Fruit fly (Drosophila melanogaster): ENCODE measurements around the gene AMPdeam.

The AMPdeam gene

DNA sequence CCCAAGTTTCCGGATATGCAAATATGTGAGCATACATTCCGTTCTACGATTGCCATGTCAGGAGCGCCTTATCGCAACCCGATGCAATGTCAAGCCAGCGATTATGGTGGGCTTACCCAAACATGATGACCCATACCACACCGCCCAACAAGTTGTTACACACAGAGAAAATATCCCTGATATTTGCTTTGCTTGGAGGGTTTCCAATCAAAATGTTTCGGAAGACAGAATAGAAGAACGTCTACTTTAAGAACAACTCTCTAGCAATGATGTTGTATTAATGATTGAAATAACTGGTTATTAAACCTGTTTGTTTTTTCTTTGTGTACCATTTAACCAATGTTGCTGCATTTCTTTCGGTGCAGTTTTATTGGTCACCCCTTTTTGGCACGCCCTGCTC, 45.0 kb downstream of the AMPdeam start (continued):
- peak; percentile 24 for TF ChIP-seq Hr39 (GFP tag; optimal IDR thresholded peaks at IDR 0.05)
- no peak for TF ChIP-seq CG16779 (tag; optimal IDR thresholded peaks at IDR 0.05)
- TF ChIP-seq Lpt (GFP tag; optimal IDR thresholded peaks at IDR 0.05), result no peak
- no peak for TF ChIP-seq CG9139 (GFP tag; optimal IDR thresholded peaks at IDR 0.05)
- no peak for TF ChIP-seq pdm3 (GFP tag; optimal IDR thresholded peaks at IDR 0.05)
- no peak for TF ChIP-seq CG6854 (GFP tag; optimal IDR thresholded peaks at IDR 0.05)
- TF ChIP-seq dac (GFP tag; optimal IDR thresholded peaks at IDR 0.05), result no peak

DNA sequence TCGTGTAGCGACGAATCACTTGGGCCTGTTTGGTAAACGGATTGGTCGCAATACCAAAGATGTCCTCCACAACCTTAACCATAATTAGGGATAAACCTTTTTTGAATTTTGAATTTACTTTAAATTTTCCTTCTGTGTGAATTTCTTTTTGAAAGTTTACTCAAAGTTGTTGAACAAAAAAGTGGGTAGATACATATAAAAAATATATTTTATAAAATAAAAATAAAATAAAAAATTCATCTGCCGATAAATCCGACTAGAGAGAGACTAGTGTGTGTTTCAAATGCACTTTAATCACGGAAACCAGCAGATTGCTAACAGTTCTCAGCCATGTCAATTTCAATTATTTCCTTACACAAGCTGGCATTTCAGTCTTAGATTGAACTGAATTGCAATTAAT, 48.1 kb downstream of the AMPdeam start, which contains the start of gene CG10996:
Gene CG10996 (minus strand): TSS at position 101 of the 400 bp plus-strand sequence.
- no peak for TF ChIP-seq CG8632 (GFP tag; optimal IDR thresholded peaks at IDR 0.05)
- no peak for TF ChIP-seq net (GFP tag; optimal IDR thresholded peaks at IDR 0.05)
- no peak for TF ChIP-seq Smox (GFP tag; optimal IDR thresholded peaks at IDR 0.05)
- TF ChIP-seq CG15336 (GFP tag; IDR thresholded peaks at IDR 0.05), result no peak

- TF ChIP-seq CG3919 (GFP tag; optimal IDR thresholded peaks at IDR 0.05), result no peak
- peak; percentile 11 for TF ChIP-seq Eip78C (GFP tag)
- no peak for TF ChIP-seq Sox102F (GFP tag; optimal IDR thresholded peaks at IDR 0.05)
- no peak for TF ChIP-seq CG11294 (GFP tag; IDR thresholded peaks at IDR 0.05)
- no peak for TF ChIP-seq dac (GFP tag; optimal IDR thresholded peaks at IDR 0.05)
- TF ChIP-seq CG6276 (GFP tag; optimal IDR thresholded peaks at IDR 0.05), result no peak
- no peak for TF ChIP-seq Sox14 (GFP tag; optimal IDR thresholded peaks at IDR 0.05)
- no peak for TF ChIP-seq CG16779 (tag; optimal IDR thresholded peaks at IDR 0.05)
- TF ChIP-seq Smox (GFP tag; optimal IDR thresholded peaks at IDR 0.05), result no peak
- TF ChIP-seq spab (GFP tag; optimal IDR thresholded peaks at IDR 0.05), result no peak
- TF ChIP-seq CG1621 (tag; optimal IDR thresholded peaks at IDR 0.05), result no peak
- TF ChIP-seq eg (GFP tag; IDR thresholded peaks at IDR 0.05), result no peak
- no peak for TF ChIP-seq pdm3 (GFP tag; optimal IDR thresholded peaks at IDR 0.05)
- TF ChIP-seq lz (GFP tag; optimal IDR thresholded peaks at IDR 0.05), result no peak
- TF ChIP-seq svp (GFP tag), result peak; percentile 17
- TF ChIP-seq dsx (GFP tag; optimal IDR thresholded peaks at IDR 0.05; ENCODE audit: poor library complexity, severe bottlenecking), result no peak
- no peak for TF ChIP-seq achi (GFP tag; optimal IDR thresholded peaks at IDR 0.05)
These were observed 53.2 kb downstream of the AMPdeam start for dm6 chrX:13792463-13792862.

DNA sequence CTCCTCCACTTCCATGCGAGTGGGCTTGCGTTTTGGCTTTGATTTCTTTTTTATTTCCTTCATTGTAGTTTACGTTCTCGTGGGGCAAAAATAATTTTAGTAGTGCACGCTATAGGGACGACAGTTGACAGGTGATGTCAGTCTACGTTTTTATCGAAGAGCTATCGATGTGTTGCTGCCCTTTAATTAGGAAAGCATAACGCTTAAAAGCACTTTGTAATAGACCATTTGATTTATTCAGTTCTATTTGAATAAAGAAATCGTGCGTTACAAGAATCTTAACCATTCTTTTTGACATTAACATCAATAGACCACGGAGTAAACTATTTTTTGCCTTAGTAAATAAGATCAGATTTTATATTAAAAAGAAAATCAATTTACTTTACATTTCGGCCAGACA, 54.7 kb downstream of the AMPdeam start, which contains the start of gene CG10993:
Gene CG10993 (minus strand): TSS at position 101 of the 400 bp plus-strand sequence.
- TF ChIP-seq net (GFP tag; optimal IDR thresholded peaks at IDR 0.05) (no peak), Hr4 (GFP tag; optimal IDR thresholded peaks at IDR 0.05) (no peak), fd85E (GFP tag; optimal IDR thresholded peaks at IDR 0.05) (no peak), CG11294 (GFP tag; IDR thresholded peaks at IDR 0.05) (no peak), CG6276 (GFP tag; optimal IDR thresholded peaks at IDR 0.05) (no peak), CG3919 (GFP tag; optimal IDR thresholded peaks at IDR 0.05) (no peak), cyc (GFP tag; optimal IDR thresholded peaks at IDR 0.05) (no peak), Smox (GFP tag; optimal IDR thresholded peaks at IDR 0.05) (no peak), Met (GFP tag; optimal IDR thresholded peaks at IDR 0.05) (no peak)

DNA sequence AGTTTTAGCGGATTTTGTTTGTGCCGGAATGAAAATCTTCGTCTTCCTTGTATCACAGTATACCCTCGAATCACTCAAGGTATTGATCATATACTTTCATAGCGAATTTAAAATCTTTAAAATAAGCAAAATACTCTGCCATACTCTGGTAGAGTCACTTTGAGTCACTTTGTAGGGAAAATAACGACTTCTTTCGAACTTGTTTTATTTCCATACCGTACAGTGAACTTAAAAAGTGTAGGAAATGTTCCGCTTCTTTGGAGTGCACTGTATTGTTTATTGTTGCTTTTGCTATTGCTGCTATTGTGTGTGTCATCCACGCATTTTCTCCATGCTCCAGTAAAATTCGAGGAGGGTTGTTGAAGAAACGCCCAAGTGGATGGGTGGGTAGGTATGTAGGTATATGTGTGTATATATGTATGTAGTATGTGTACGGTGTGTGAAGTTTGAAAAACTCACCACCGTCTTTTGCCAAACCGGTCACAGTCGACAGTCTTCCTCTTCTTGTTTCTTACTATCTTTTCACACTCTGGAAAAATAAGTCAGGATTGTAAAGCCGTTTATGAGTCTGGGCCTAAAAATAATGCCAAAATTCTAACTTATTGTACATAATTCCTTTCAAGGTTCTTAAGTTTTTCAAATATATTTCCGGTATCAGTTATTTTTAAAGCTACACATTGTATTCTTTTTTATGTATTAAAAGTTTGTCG, 56.5 kb downstream of the AMPdeam start:
- TF ChIP-seq CG7368 (GFP tag; optimal IDR thresholded peaks at IDR 0.05) (peak; percentile 13), Hr4 (GFP tag; optimal IDR thresholded peaks at IDR 0.05) (peak; percentile 23), CG34406 (GFP tag; optimal IDR thresholded peaks at IDR 0.05) (no peak), svp (GFP tag) (peak; percentile 58), cyc (GFP tag; optimal IDR thresholded peaks at IDR 0.05) (peak; percentile 2), CG6163 (GFP tag; IDR thresholded peaks at IDR 0.05) (0 out of 3 replicates have a peak, but pooled peaks have one; percentile 32), Eip78C (GFP tag) (peak; percentile 37), CG10631 (GFP tag; optimal IDR thresholded peaks at IDR 0.05) (peak; percentile 39), CG32006 (GFP tag; optimal IDR thresholded peaks at IDR 0.05) (peak; percentile 22), CG8319 (GFP tag; optimal IDR thresholded peaks at IDR 0.05) (no peak), salr (GFP tag; optimal IDR thresholded peaks at IDR 0.05) (peak in 1 of 2 experiments; percentile 23), Sox102F (GFP tag; optimal IDR thresholded peaks at IDR 0.05) (peak; percentile 8), Lpt (GFP tag; optimal IDR thresholded peaks at IDR 0.05) (no peak), ss (GFP tag; optimal IDR thresholded peaks at IDR 0.05) (peak in 1 of 2 experiments; percentile 9), Gug (GFP tag; IDR thresholded peaks at IDR 0.05) (0 out of 2 replicates have a peak, but pooled peaks have one; percentile 7), CG3032 (tag; optimal IDR thresholded peaks at IDR 0.05) (peak; percentile 36), Sox15 (GFP tag; optimal IDR thresholded peaks at IDR 0.05) (no peak), pdm3 (GFP tag; optimal IDR thresholded peaks at IDR 0.05) (peak; percentile 14), fd59A (GFP tag; optimal IDR thresholded peaks at IDR 0.05) (peak; percentile 18), acj6 (GFP tag; optimal IDR thresholded peaks at IDR 0.05) (peak; percentile 1), CG3919 (GFP tag; optimal IDR thresholded peaks at IDR 0.05) (no peak)
